Fruit fly (Drosophila melanogaster): ENCODE data around the gene CG13239.

DNA sequence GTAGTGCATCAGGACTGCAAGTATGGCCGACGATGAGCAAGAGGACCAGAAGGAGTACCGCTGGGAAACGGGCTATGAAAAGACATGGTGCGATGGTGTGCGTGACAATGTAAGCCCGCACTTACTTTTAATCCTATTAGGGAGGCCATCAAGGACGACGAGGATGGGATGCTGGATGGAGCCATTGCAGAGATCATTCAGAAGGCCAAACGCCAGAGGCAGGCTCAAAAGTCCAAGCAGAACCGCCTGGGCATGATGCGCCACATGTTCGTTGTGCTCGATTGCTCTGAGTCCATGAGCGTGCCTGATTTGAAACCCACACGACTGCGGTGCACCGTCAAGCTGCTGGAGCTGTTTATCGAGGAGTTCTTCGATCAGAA lies 18.7 kb downstream of the CG13239 start:
- TF ChIP-seq insv (optimal IDR thresholded peaks at IDR 0.05) (no peak), psq (optimal IDR thresholded peaks at IDR 0.05) (no peak)

All from Kc167 (cell line).